Fruit fly (Drosophila melanogaster) whole organism, adult: ENCODE results near the gene Bicra.

Experiments used
- CG11617 ChIP-seq: fragments of 200-800 bp; sonication (Bioruptor generic); optimal IDR thresholded peaks from 2 replicates; lab custom pipeline; 2017; ENCODE audit warnings: mild to moderate bottlenecking, missing biosample characterization, missing genetic modification reagents, missing genetic modification characterization
- CG14711 ChIP-seq: fragments of 200-800 bp; sonication (Bioruptor generic); optimal IDR thresholded peaks from 2 replicates; lab custom pipeline; 2018; ENCODE audit warnings: missing biosample characterization, mild to moderate bottlenecking, missing genetic modification characterization, moderate library complexity
- CG1620 ChIP-seq: fragments of 200-800 bp; sonication (Bioruptor generic); optimal IDR thresholded peaks from 2 replicates; lab custom pipeline; 2016; ENCODE audit warnings: missing biosample characterization, missing genetic modification characterization
- CG33017 ChIP-seq: fragments of 200-800 bp; sonication (Bioruptor generic); optimal IDR thresholded peaks from 2 replicates; lab custom pipeline; 2018; ENCODE audit warnings: missing biosample characterization, mild to moderate bottlenecking, missing genetic modification characterization, moderate library complexity
- CG5204 ChIP-seq: fragments of 200-800 bp; sonication (Bioruptor generic); optimal IDR thresholded peaks from 2 replicates; lab custom pipeline; 2016; ENCODE audit warnings: missing biosample characterization, missing genetic modification characterization
- CG7101 ChIP-seq: fragments of 200-800 bp; sonication (Bioruptor generic); optimal IDR thresholded peaks from 2 replicates; lab custom pipeline; 2018; ENCODE audit warnings: missing biosample characterization, mild to moderate bottlenecking, missing genetic modification characterization, moderate library complexity
- Clk ChIP-seq: fragments of 200-800 bp; sonication (Bioruptor generic); optimal IDR thresholded peaks from 2 replicates; lab custom pipeline; 2017; ENCODE audit warnings: missing biosample characterization, missing genetic modification characterization
- Mnt ChIP-seq: fragments of 200-800 bp; sonication (Bioruptor generic); optimal IDR thresholded peaks from 2 replicates; lab custom pipeline; 2016; ENCODE audit warnings: missing biosample characterization, mild to moderate bottlenecking, missing genetic modification characterization
- bab1 ChIP-seq: fragments of 200-800 bp; sonication (Bioruptor generic); optimal IDR thresholded peaks from 3 replicates; lab custom pipeline; 2019; ENCODE audit warnings: missing biosample characterization, mild to moderate bottlenecking, missing genetic modification characterization, moderate library complexity
- cic ChIP-seq: fragments of 200-800 bp; sonication (Bioruptor generic); optimal IDR thresholded peaks from 2 replicates; lab custom pipeline; 2017; ENCODE audit warnings: missing biosample characterization, mild to moderate bottlenecking, missing genetic modification characterization, moderate library complexity
- kay ChIP-seq: fragments of 200-800 bp; sonication (Bioruptor generic); peaks from one replicate; lab custom pipeline; 2016; ENCODE audit warnings: missing biosample characterization, missing genetic modification characterization, borderline replicate concordance
- ovo ChIP-seq: fragments of 200-800 bp; sonication (Bioruptor generic); optimal IDR thresholded peaks from 2 replicates; lab custom pipeline; 2016; ENCODE audit warnings: missing biosample characterization, missing genetic modification characterization
- tj ChIP-seq: fragments of 200-800 bp; sonication (Bioruptor generic); optimal IDR thresholded peaks from 3 replicates; lab custom pipeline; 2017; ENCODE audit warnings: missing biosample characterization, mild to moderate bottlenecking, missing genetic modification characterization, moderate library complexity
- toe ChIP-seq: fragments of 200-800 bp; sonication (Bioruptor generic); optimal IDR thresholded peaks from 2 replicates; lab custom pipeline; 2016; ENCODE audit warnings: missing biosample characterization, missing genetic modification characterization

DNA sequence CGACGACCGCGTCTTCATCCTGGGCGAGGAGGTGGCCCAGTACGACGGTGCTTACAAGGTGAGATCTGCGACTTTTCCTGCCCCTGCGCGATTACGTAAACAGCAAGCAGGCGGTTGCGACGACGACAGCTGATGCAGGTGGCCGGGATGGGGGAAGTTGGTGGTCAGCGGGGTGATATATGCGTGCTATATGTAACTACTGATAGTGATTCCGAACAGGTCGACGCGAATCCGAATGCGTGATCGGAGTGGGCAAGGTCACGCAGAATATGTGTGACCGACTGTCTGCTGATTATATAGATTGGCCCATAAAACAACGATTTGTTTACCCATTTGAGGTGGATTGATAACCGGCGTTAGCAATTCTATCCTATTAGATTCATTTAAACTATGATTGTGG lies 50.6 kb downstream of the Bicra start:
- TF ChIP-seq CG33017 (tag; lab: Kevin White, UChicago) = no peak
- no peak for TF ChIP-seq tj (GFP tag; lab: Kevin White, UChicago)
- no peak for TF ChIP-seq ovo
- no peak for TF ChIP-seq CG1620 (GFP tag; lab: Kevin White, UChicago)
- TF ChIP-seq cic = no peak
- TF ChIP-seq bab1 (GFP tag; lab: Kevin White, UChicago) = no peak
- TF ChIP-seq Mnt (GFP tag; lab: Kevin White, UChicago) = no peak
- TF ChIP-seq toe (GFP tag; lab: Kevin White, UChicago) = no peak
- TF ChIP-seq CG11617 (GFP tag; lab: Kevin White, UChicago) = no peak
- TF ChIP-seq kay = no peak
- no peak for TF ChIP-seq CG5204 (GFP tag; lab: Kevin White, UChicago)
- TF ChIP-seq CG7101 (tag; lab: Kevin White, UChicago) = no peak
- TF ChIP-seq Clk (GFP tag; lab: Kevin White, UChicago) = no peak
- no peak for TF ChIP-seq CG14711
